Worm (Caenorhabditis elegans): ENCODE data around the gene F57G9.7.

The F57G9.7 gene

DNA sequence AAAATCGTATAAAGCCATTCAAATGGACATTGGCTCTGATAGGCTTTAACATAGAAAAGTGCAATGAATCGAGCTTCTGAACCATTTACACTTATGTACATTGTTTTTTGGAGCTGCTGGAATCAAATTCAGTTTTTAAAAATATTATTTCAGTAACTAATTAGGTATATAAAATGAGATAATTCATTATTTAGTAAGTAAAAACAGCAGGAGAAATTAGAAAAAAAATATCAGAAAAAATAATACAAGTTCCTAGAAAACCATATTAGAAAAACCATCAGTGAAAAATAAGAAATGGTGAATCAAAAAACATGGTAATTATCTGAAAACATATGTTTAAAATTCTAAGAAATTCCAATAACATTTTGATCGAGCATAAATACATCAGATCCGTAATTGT is at the start of gene F57G9.7:
Gene F57G9.7, minus strand, starts transcription at position 101 of the 400 bp plus-strand sequence.
- TF ChIP-seq nhr-102 (tag; optimal IDR thresholded peaks at IDR 0.05) = no peak

- no peak for TF ChIP-seq nhr-25 (tag; optimal IDR thresholded peaks at IDR 0.05; ENCODE audit: borderline replicate concordance, insufficient read depth)
- TF ChIP-seq aha-1 (tag) = peak; percentile 55
Measured at ce11 chrII:12444679-12445376, 47.3 kb upstream of the F57G9.7 start, which contains the start of the genes W05H5.1 and pitr-6. W05H5.1 (minus strand) TSS chrII:12444779. pitr-6 (plus strand) TSS chrII:12445326.

DNA sequence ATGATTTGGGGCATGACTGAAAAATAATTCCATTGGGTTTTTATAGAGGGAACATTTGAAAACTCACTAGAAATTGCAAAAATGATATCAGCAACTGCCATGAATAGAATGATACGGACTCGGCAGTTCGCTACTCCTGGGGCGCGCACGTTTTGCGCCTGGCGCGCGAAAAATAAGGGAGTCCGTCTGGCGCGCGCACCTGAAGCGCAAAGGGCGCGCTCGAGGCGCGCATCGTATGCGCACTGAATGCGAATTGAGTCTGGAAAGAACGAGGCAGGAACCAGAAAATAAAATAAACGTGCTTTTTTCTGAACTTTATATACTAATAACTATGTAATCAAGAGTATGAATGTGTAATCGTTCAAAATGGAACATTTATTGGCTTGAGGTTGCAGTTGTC is 43.6 kb upstream of the F57G9.7 start, which contains the start of gene Y57A10C.10:
Gene Y57A10C.10, minus strand, starts transcription at position 101 of the 400 bp plus-strand sequence.
- TF ChIP-seq set-16 (GFP tag; IDR thresholded peaks at IDR 0.05) = peak; percentile 12; the same call in 1 of the 2 replicates

DNA sequence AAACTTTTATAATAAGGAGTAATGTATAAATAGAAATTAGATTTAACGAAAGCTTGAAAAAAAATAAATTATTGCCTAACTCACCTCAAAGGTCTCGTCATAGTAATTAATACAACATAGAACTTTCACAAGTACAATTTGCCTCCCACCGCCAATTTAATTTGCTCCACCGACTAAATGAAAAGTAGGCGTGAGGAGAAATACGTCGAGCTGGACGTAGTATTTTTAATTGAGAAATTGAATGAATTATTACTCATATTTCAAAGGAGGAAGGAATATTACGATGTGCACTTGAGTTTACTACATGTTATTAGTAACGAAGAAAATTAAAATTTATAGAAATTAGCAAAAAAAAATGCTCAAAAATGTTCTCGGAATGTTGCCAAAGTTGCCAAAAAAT is 40.9 kb upstream of the F57G9.7 start, which contains the start of gene Y57A10C.9:
Gene Y57A10C.9, minus strand, starts transcription at position 101 of the 400 bp plus-strand sequence.
- no peak for TF ChIP-seq zfp-3 (GFP tag; conservative IDR thresholded peaks at IDR 0.05)
- no peak for TF ChIP-seq Y5F2A.4 (GFP tag; optimal IDR thresholded peaks at IDR 0.05)
- TF ChIP-seq lin-15B (tag; optimal IDR thresholded peaks at IDR 0.05) = no peak
- TF ChIP-seq ceh-82 (tag; optimal IDR thresholded peaks at IDR 0.05) = no peak
- no peak for TF ChIP-seq nhr-28 (tag; optimal IDR thresholded peaks at IDR 0.05)
- no peak for TF ChIP-seq mxl-3 (GFP tag; optimal IDR thresholded peaks at IDR 0.05)
- TF ChIP-seq Y48G9A.11 (GFP tag; IDR thresholded peaks at IDR 0.05) = no peak
- no peak for TF ChIP-seq nhr-11 (tag; optimal IDR thresholded peaks at IDR 0.05)
- TF ChIP-seq ztf-11 (tag; optimal IDR thresholded peaks at IDR 0.05) = no peak
- TF ChIP-seq ceh-28 (tag; optimal IDR thresholded peaks at IDR 0.05) = no peak
- no peak for TF ChIP-seq ceh-32 (tag; optimal IDR thresholded peaks at IDR 0.05; ENCODE audit: poor library complexity)
- TF ChIP-seq pha-4 (GFP tag; IDR thresholded peaks at IDR 0.05) = no peak
- TF ChIP-seq pha-4 (tag; optimal IDR thresholded peaks at IDR 0.05) = no peak
- TF ChIP-seq ama-1 (optimal IDR thresholded peaks at IDR 0.05) = no peak
- no peak for TF ChIP-seq tag-97 (GFP tag; IDR thresholded peaks at IDR 0.05)
- TF ChIP-seq snpc-1.2 (GFP tag; IDR thresholded peaks at IDR 0.05) = no peak
- no peak for TF ChIP-seq mxl-2 (GFP tag; conservative IDR thresholded peaks at IDR 0.05)
- TF ChIP-seq hmg-1.1 (GFP tag; IDR thresholded peaks at IDR 0.05) = no peak
- no peak for TF ChIP-seq fos-1 (tag; optimal IDR thresholded peaks at IDR 0.05)
- TF ChIP-seq daf-16 (GFP tag; optimal IDR thresholded peaks at IDR 0.05) = no peak
- TF ChIP-seq daf-16 (tag; optimal IDR thresholded peaks at IDR 0.05) = no peak

- TF ChIP-seq madf-9 (GFP tag; conservative IDR thresholded peaks at IDR 0.05) (no peak), lim-7 (GFP tag; IDR thresholded peaks at IDR 0.05) (0 out of 2 replicates have a peak, but pooled peaks have one; percentile 32)
Measured at ce11 chrII:12436717-12437116, 39.2 kb upstream of the F57G9.7 start.

ce11 chrII:12435202-12435872 is 37.8 kb upstream of the F57G9.7 start:
- TF ChIP-seq T20F7.1 (GFP tag; optimal IDR thresholded peaks at IDR 0.05) = no peak
- no peak for TF ChIP-seq nhr-111 (GFP tag; optimal IDR thresholded peaks at IDR 0.05)
- no peak for TF ChIP-seq unc-39 (tag; optimal IDR thresholded peaks at IDR 0.05)
- no peak for TF ChIP-seq tag-97 (GFP tag; IDR thresholded peaks at IDR 0.05)
- peak; percentile 57; the same call in 1 of the 2 replicates for TF ChIP-seq egl-43 (GFP tag; IDR thresholded peaks at IDR 0.05)
- no peak for TF ChIP-seq lin-15B (tag; optimal IDR thresholded peaks at IDR 0.05)
- no peak for TF ChIP-seq nhr-10 (tag; optimal IDR thresholded peaks at IDR 0.05)
- no peak for TF ChIP-seq snpc-4 (tag; optimal IDR thresholded peaks at IDR 0.05)
- TF ChIP-seq dmd-9 (GFP tag; IDR thresholded peaks at IDR 0.05) = 0 out of 2 replicates have a peak, but pooled peaks have one; percentile 61
- no peak for TF ChIP-seq ceh-82 (tag; optimal IDR thresholded peaks at IDR 0.05)
- TF ChIP-seq lim-7 (GFP tag; IDR thresholded peaks at IDR 0.05) = peak; percentile 63; the same call in 1 of the 2 replicates
- TF ChIP-seq pha-4 (GFP tag; IDR thresholded peaks at IDR 0.05) = peak; percentile 18; the same call in 1 of the 2 replicates
- TF ChIP-seq pha-4 (tag; optimal IDR thresholded peaks at IDR 0.05) = no peak
- no peak for TF ChIP-seq egl-27 (tag; optimal IDR thresholded peaks at IDR 0.05)
- TF ChIP-seq unc-130 (GFP tag; optimal IDR thresholded peaks at IDR 0.05) = no peak
- no peak for TF ChIP-seq snpc-1.2 (GFP tag; IDR thresholded peaks at IDR 0.05)
- no peak for TF ChIP-seq ZK546.5 (tag; optimal IDR thresholded peaks at IDR 0.05)
- peak; percentile 42; the same call in 1 of the 2 replicates for TF ChIP-seq vab-7 (GFP tag; IDR thresholded peaks at IDR 0.05)
- TF ChIP-seq nhr-28 (tag; optimal IDR thresholded peaks at IDR 0.05) = no peak
- TF ChIP-seq dmd-8 (GFP tag; IDR thresholded peaks at IDR 0.05) = 0 out of 2 replicates have a peak, but pooled peaks have one; percentile 47
- TF ChIP-seq sdz-12 (GFP tag; optimal IDR thresholded peaks at IDR 0.05) = no peak

All from whole organism, L4 larva.